Fruit fly (Drosophila melanogaster) whole organism, prepupa: ENCODE measurements around the gene meep.

Experiments used
- Blimp-1 ChIP-seq: fragments of 200-800 bp; sonication (Bioruptor generic); optimal IDR thresholded peaks from 3 replicates; lab custom pipeline; 2017; ENCODE audit warnings: missing biosample characterization, missing genetic modification characterization, mild to moderate bottlenecking, moderate library complexity, missing genetic modification reagents
- CG10631 ChIP-seq: fragments of 200-800 bp; sonication (Bioruptor generic); optimal IDR thresholded peaks from 2 replicates; lab custom pipeline; 2016; ENCODE audit warnings: missing biosample characterization, missing genetic modification characterization
- CG10669 ChIP-seq: fragments of 200-800 bp; sonication (Bioruptor generic); optimal IDR thresholded peaks from 3 replicates; lab custom pipeline; 2018; ENCODE audit warnings: missing biosample characterization, mild to moderate bottlenecking, missing genetic modification characterization, moderate library complexity
- CG11294 ChIP-seq: fragments of 200-800 bp; sonication (Bioruptor generic); IDR thresholded peaks from 2 replicates; pipeline ENCODE4 v1.3.6; 2022; ENCODE audit warnings: missing biosample characterization, missing genetic modification characterization
- CG15336 ChIP-seq: fragments of 200-800 bp; sonication (Bioruptor generic); IDR thresholded peaks from 2 replicates; pipeline ENCODE4 v1.3.6; 2022; ENCODE audit warnings: missing biosample characterization, missing genetic modification characterization
- CG16779 ChIP-seq: fragments of 200-800 bp; sonication (Bioruptor generic); optimal IDR thresholded peaks from 3 replicates; lab custom pipeline; 2017; ENCODE audit warnings: missing biosample characterization, mild to moderate bottlenecking, missing genetic modification characterization
- CG3032 ChIP-seq: fragments of 200-800 bp; optimal IDR thresholded peaks from 2 replicates; lab custom pipeline; 2019; ENCODE audit warnings: missing biosample characterization, mild to moderate bottlenecking, missing genetic modification characterization, moderate library complexity
- CG31627 ChIP-seq: fragments of 200-800 bp; sonication (Bioruptor generic); optimal IDR thresholded peaks from 3 replicates; lab custom pipeline; 2016; ENCODE audit warnings: missing biosample characterization, missing genetic modification characterization
- CG32006 ChIP-seq: fragments of 200-800 bp; sonication (Bioruptor generic); optimal IDR thresholded peaks from 3 replicates; lab custom pipeline; 2017; ENCODE audit warnings: missing biosample characterization, mild to moderate bottlenecking, missing genetic modification characterization
- CG34406 ChIP-seq: fragments of 200-800 bp; sonication (Bioruptor generic); optimal IDR thresholded peaks from 3 replicates; lab custom pipeline; 2016; ENCODE audit warnings: missing biosample characterization, missing genetic modification characterization
- CG3919 ChIP-seq: fragments of 200-800 bp; sonication (Bioruptor generic); optimal IDR thresholded peaks from 3 replicates; lab custom pipeline; 2016; ENCODE audit warnings: missing biosample characterization, missing genetic modification characterization
- CG4318 ChIP-seq: fragments of 200-800 bp; sonication (Bioruptor generic); optimal IDR thresholded peaks from 3 replicates; lab custom pipeline; 2017; ENCODE audit warnings: missing biosample characterization, mild to moderate bottlenecking, missing genetic modification characterization
- CG6163 ChIP-seq: fragments of 200-800 bp; sonication (Bioruptor generic); IDR thresholded peaks from 3 replicates; pipeline ENCODE4 v1.3.6; 2022; ENCODE audit warnings: missing biosample characterization, missing genetic modification characterization
- CG6276 ChIP-seq: fragments of 200-800 bp; sonication (Bioruptor generic); optimal IDR thresholded peaks from 2 replicates; lab custom pipeline; 2017; ENCODE audit warnings: missing biosample characterization, mild to moderate bottlenecking, missing genetic modification characterization
- CG6792 ChIP-seq: fragments of 200-800 bp; sonication (Bioruptor generic); optimal IDR thresholded peaks from 3 replicates; lab custom pipeline; 2016; ENCODE audit warnings: missing biosample characterization, missing genetic modification characterization
- CG6808 ChIP-seq: fragments of 200-800 bp; sonication (Bioruptor generic); optimal IDR thresholded peaks from 3 replicates; lab custom pipeline; 2017; ENCODE audit warnings: missing biosample characterization, missing genetic modification characterization, mild to moderate bottlenecking, moderate library complexity, missing genetic modification reagents
- CG6854 ChIP-seq: fragments of 200-800 bp; sonication (Bioruptor generic); optimal IDR thresholded peaks from 2 replicates; lab custom pipeline; 2017; ENCODE audit warnings: missing biosample characterization, mild to moderate bottlenecking, missing genetic modification characterization
- CG7368 ChIP-seq: fragments of 200-800 bp; sonication (Bioruptor generic); optimal IDR thresholded peaks from 3 replicates; lab custom pipeline; 2016; ENCODE audit warnings: missing biosample characterization, missing genetic modification characterization
- CG8119 ChIP-seq: fragments of 200-800 bp; sonication (Bioruptor generic); IDR thresholded peaks from 3 replicates; pipeline ENCODE4 v1.3.6; 2022; ENCODE audit warnings: missing biosample characterization, missing genetic modification characterization
- CG8319 ChIP-seq: fragments of 200-800 bp; sonication (Bioruptor generic); optimal IDR thresholded peaks from 3 replicates; lab custom pipeline; 2016; ENCODE audit warnings: missing biosample characterization, missing genetic modification characterization
- CG8632 ChIP-seq: fragments of 200-800 bp; sonication (Bioruptor generic); optimal IDR thresholded peaks from 3 replicates; lab custom pipeline; 2016; ENCODE audit warnings: missing biosample characterization, missing genetic modification characterization
- CG9139 ChIP-seq: fragments of 200-800 bp; sonication (Bioruptor generic); optimal IDR thresholded peaks from 3 replicates; lab custom pipeline; 2017; ENCODE audit warnings: missing biosample characterization, mild to moderate bottlenecking, missing genetic modification characterization
- Eip78C ChIP-seq: fragments of 200-800 bp; sonication (Bioruptor generic); peaks from one replicate; lab custom pipeline; 2016; ENCODE audit warnings: missing biosample characterization, missing genetic modification characterization
- Eip93F ChIP-seq: fragments of 200-800 bp; sonication (Bioruptor generic); optimal IDR thresholded peaks from 2 replicates; lab custom pipeline; 2016; ENCODE audit warnings: missing biosample characterization, mild to moderate bottlenecking, missing genetic modification characterization
- Ets21C ChIP-seq: fragments of 200-800 bp; sonication (Bioruptor generic); optimal IDR thresholded peaks from 3 replicates; lab custom pipeline; 2016; ENCODE audit warnings: missing biosample characterization, missing genetic modification characterization
- Ets96B ChIP-seq: fragments of 200-800 bp; optimal IDR thresholded peaks from 2 replicates; lab custom pipeline; 2019; ENCODE audit warnings: missing biosample characterization, mild to moderate bottlenecking, missing genetic modification characterization, moderate library complexity
- Hr38 ChIP-seq: sonication (Bioruptor generic); optimal IDR thresholded peaks from 2 replicates; lab custom pipeline; 2016; ENCODE audit warnings: missing biosample characterization, missing genetic modification characterization
- Hr39 ChIP-seq: fragments of 200-800 bp; sonication (Bioruptor generic); optimal IDR thresholded peaks from 2 replicates; lab custom pipeline; 2016; ENCODE audit warnings: missing biosample characterization, missing genetic modification characterization
- Hr4 ChIP-seq: fragments of 200-800 bp; sonication (Bioruptor generic); optimal IDR thresholded peaks from 3 replicates; lab custom pipeline; 2016; ENCODE audit warnings: missing biosample characterization, missing genetic modification characterization
- Lpt ChIP-seq: fragments of 200-800 bp; sonication (Bioruptor generic); optimal IDR thresholded peaks from 3 replicates; lab custom pipeline; 2016; ENCODE audit warnings: missing biosample characterization, missing genetic modification characterization
- Met ChIP-seq: fragments of 200-800 bp; sonication (Bioruptor generic); optimal IDR thresholded peaks from 3 replicates; lab custom pipeline; 2016; ENCODE audit warnings: missing biosample characterization, missing genetic modification characterization
- OdsH ChIP-seq: fragments of 200-800 bp; sonication (Bioruptor generic); optimal IDR thresholded peaks from 3 replicates; lab custom pipeline; 2016; ENCODE audit warnings: missing biosample characterization, missing genetic modification characterization
- Smox ChIP-seq: fragments of 200-800 bp; sonication (Bioruptor generic); optimal IDR thresholded peaks from 3 replicates; lab custom pipeline; 2016; ENCODE audit warnings: missing biosample characterization, missing genetic modification characterization
- Sox102F ChIP-seq: fragments of 200-800 bp; sonication (Bioruptor generic); optimal IDR thresholded peaks from 2 replicates; lab custom pipeline; 2016; ENCODE audit warnings: missing biosample characterization, mild to moderate bottlenecking, missing genetic modification characterization
- Sox14 ChIP-seq: fragments of 200-800 bp; sonication (Bioruptor generic); optimal IDR thresholded peaks from 3 replicates; lab custom pipeline; 2016; ENCODE audit warnings: missing biosample characterization, missing genetic modification characterization
- achi ChIP-seq: fragments of 200-800 bp; sonication (Bioruptor generic); optimal IDR thresholded peaks from 3 replicates; lab custom pipeline; 2016; ENCODE audit warnings: missing biosample characterization, missing genetic modification characterization
- acj6 ChIP-seq: fragments of 200-800 bp; sonication (Bioruptor generic); optimal IDR thresholded peaks from 3 replicates; lab custom pipeline; 2016; ENCODE audit warnings: missing biosample characterization, missing genetic modification characterization
- cyc ChIP-seq: fragments of 200-800 bp; sonication (Bioruptor generic); optimal IDR thresholded peaks from 3 replicates; lab custom pipeline; 2016; ENCODE audit warnings: missing biosample characterization, missing genetic modification characterization
- dsx ChIP-seq: fragments of 200-800 bp; optimal IDR thresholded peaks from 3 replicates; lab custom pipeline; 2019; ENCODE audit warnings: missing biosample characterization, mild to moderate bottlenecking, missing genetic modification characterization, moderate library complexity; ENCODE audit not compliant: poor library complexity, severe bottlenecking
- eg ChIP-seq: fragments of 200-800 bp; sonication (Bioruptor generic); IDR thresholded peaks from 3 replicates; pipeline ENCODE4 v1.3.6; 2022; ENCODE audit warnings: missing biosample characterization, missing genetic modification characterization
- esn ChIP-seq: fragments of 200-800 bp; sonication (Bioruptor generic); optimal IDR thresholded peaks from 2 replicates; lab custom pipeline; 2016; ENCODE audit warnings: missing biosample characterization, mild to moderate bottlenecking, missing genetic modification characterization, moderate library complexity
- fkh ChIP-seq: fragments of 200-800 bp; sonication (Bioruptor generic); optimal IDR thresholded peaks from 3 replicates; lab custom pipeline; 2017; ENCODE audit warnings: missing biosample characterization, mild to moderate bottlenecking, missing genetic modification characterization, moderate library complexity
- lz ChIP-seq: fragments of 200-800 bp; sonication (Bioruptor generic); optimal IDR thresholded peaks from 3 replicates; lab custom pipeline; 2016; ENCODE audit warnings: missing biosample characterization, missing genetic modification characterization
- net ChIP-seq: fragments of 200-800 bp; sonication (Bioruptor generic); optimal IDR thresholded peaks from 3 replicates; lab custom pipeline; 2016; ENCODE audit warnings: missing biosample characterization, missing genetic modification characterization
- pdm3 ChIP-seq: fragments of 200-800 bp; sonication (Bioruptor generic); optimal IDR thresholded peaks from 3 replicates; lab custom pipeline; 2016; ENCODE audit warnings: missing biosample characterization, missing genetic modification characterization
- salr ChIP-seq, 2 experiments: fragments of 200-800 bp; sonication (Bioruptor generic); optimal IDR thresholded peaks; 3 replicates each; lab custom pipeline; 2016 to 2018; ENCODE audit warnings: missing biosample characterization in 2 of 2, missing genetic modification characterization in 2 of 2, mild to moderate bottlenecking in 1 of 2
- spab ChIP-seq: fragments of 200-800 bp; sonication (Bioruptor generic); optimal IDR thresholded peaks from 2 replicates; lab custom pipeline; 2017; ENCODE audit warnings: missing biosample characterization, mild to moderate bottlenecking, missing genetic modification characterization, missing genetic modification reagents
- ss ChIP-seq, 2 experiments: fragments of 200-800 bp; sonication (Bioruptor generic); optimal IDR thresholded peaks; 2 replicates in 1 of 2; 3 replicates in 1 of 2; lab custom pipeline; 2017 to 2018; ENCODE audit warnings: mild to moderate bottlenecking in 2 of 2, missing biosample characterization in 2 of 2, missing genetic modification characterization in 2 of 2, moderate library complexity in 1 of 2
- svp ChIP-seq: fragments of 200-800 bp; sonication (Bioruptor generic); peaks from one replicate; lab custom pipeline; 2016; ENCODE audit warnings: missing biosample characterization, missing genetic modification characterization
- vri ChIP-seq: fragments of 200-800 bp; sonication (Bioruptor generic); optimal IDR thresholded peaks from 3 replicates; lab custom pipeline; 2016; ENCODE audit warnings: missing biosample characterization, mild to moderate bottlenecking, missing genetic modification characterization

Gene meep

DNA sequence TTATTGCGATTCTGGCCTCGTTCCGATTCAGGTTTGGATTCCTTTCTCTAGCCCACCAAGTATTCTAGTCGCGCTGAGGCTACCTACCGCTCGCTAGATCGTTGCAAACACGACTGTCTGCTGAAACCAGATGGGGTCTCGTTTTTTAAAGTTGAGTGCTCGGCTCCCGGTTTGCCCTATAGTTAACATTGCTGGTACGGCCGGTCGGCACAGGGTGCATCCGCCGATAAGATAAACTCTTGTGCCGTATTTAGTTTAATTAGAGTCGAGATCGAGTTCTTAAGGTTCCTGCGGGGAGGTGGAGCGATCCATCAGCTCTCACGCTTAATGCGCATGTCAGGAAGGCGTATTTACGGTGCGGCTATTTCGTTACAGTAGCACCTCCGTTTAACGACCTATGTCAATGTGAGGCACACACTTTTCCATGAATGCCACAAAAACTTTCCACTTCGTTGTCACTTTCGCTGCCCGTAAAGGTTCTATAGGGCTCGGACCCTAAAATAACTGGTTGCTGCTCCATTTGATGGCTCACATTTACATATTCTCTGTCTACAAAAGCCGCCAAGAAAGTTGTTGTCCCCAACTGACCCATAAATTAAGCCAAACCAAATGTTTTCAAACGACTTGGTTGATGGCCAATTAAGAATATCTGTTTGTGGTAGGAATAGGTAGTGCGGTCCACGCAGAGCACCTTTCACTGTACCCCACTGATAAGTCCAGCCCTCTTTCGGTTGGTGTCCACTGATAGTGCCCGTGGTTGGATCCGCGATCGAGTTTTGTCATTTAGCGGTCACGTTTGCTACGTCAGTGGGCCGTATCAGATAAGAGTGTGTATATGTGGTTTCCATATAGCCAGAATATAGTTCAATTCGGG lies 2.1 kb upstream of the meep start, which contains the start of gene CG9119:
Gene CG9119 (minus strand): TSS at position 122 of the 874 bp plus-strand sequence.
- TF ChIP-seq Hr39 (GFP tag; lab: Kevin White, UChicago), result peak; percentile 18
- TF ChIP-seq Met (GFP tag; lab: Kevin White, UChicago), result peak; percentile 18
- TF ChIP-seq esn (GFP tag; lab: Kevin White, UChicago), result peak; percentile 30
- no peak for TF ChIP-seq eg (GFP tag; lab: Robert Waterston, UW)
- TF ChIP-seq achi (GFP tag; lab: Kevin White, UChicago), result peak; percentile 18
- TF ChIP-seq CG6276 (GFP tag; lab: Kevin White, UChicago), result peak; percentile 3
- peak; percentile 31 for TF ChIP-seq CG8319 (GFP tag; lab: Kevin White, UChicago)
- peak; percentile 21 for TF ChIP-seq CG34406 (GFP tag; lab: Kevin White, UChicago)
- TF ChIP-seq Blimp-1, result no peak
- no peak for TF ChIP-seq CG4318
- peak; percentile 29 for TF ChIP-seq CG6792 (GFP tag; lab: Kevin White, UChicago)
- TF ChIP-seq CG10631 (GFP tag; lab: Kevin White, UChicago), result peak; percentile 27
- TF ChIP-seq CG11294, result no peak
- TF ChIP-seq Sox14, result no peak
- TF ChIP-seq CG6854 (GFP tag; lab: Kevin White, UChicago), result no peak
- peak; percentile 35 for TF ChIP-seq pdm3 (GFP tag; lab: Kevin White, UChicago)
- peak; percentile 5 for TF ChIP-seq cyc (GFP tag; lab: Kevin White, UChicago)
- TF ChIP-seq CG16779 (tag; lab: Kevin White, UChicago), result no peak
- no peak for TF ChIP-seq CG7368
- peak; percentile 27 for TF ChIP-seq OdsH (GFP tag; lab: Kevin White, UChicago)
- peak; percentile 24 for TF ChIP-seq CG10669 (GFP tag; lab: Kevin White, UChicago)
- TF ChIP-seq ss (GFP tag; optimal IDR thresholded peaks at IDR 0.05; lab: Kevin White, UChicago), result peak; percentile 23 to 51
- no peak for TF ChIP-seq Smox (GFP tag; lab: Kevin White, UChicago)
- TF ChIP-seq Ets21C (GFP tag; lab: Kevin White, UChicago), result no peak
- peak; percentile 59 for TF ChIP-seq CG32006 (GFP tag; lab: Kevin White, UChicago)
- no peak for TF ChIP-seq CG8632 (GFP tag; lab: Kevin White, UChicago)
- TF ChIP-seq Ets96B (tag; lab: Kevin White, UChicago), result peak; percentile 3
- peak; percentile 27 for TF ChIP-seq acj6 (GFP tag; lab: Kevin White, UChicago)
- peak; percentile 8 for TF ChIP-seq spab (GFP tag; lab: Kevin White, UChicago)
- TF ChIP-seq Lpt (GFP tag; lab: Kevin White, UChicago), result no peak
- no peak for TF ChIP-seq CG6808 (GFP tag; lab: Kevin White, UChicago)
- no peak for TF ChIP-seq Sox102F (GFP tag; lab: Kevin White, UChicago)
- TF ChIP-seq Hr38 (GFP tag; lab: Kevin White, UChicago), result no peak
- TF ChIP-seq vri (GFP tag; lab: Kevin White, UChicago), result no peak
- TF ChIP-seq fkh (GFP tag; lab: Kevin White, UChicago), result peak; percentile 27
- TF ChIP-seq svp, result peak; percentile 56
- TF ChIP-seq CG3032 (tag; lab: Kevin White, UChicago), result peak; percentile 44
- TF ChIP-seq CG3919 (GFP tag; lab: Kevin White, UChicago), result peak; percentile 37
- peak; percentile 31; the same call in 1 of the 3 replicates for TF ChIP-seq CG8119 (GFP tag; lab: Robert Waterston, UW)
- peak; percentile 6 for TF ChIP-seq dsx (GFP tag; lab: Kevin White, UChicago)
- no peak for TF ChIP-seq salr (GFP tag; optimal IDR thresholded peaks at IDR 0.05; lab: Kevin White, UChicago)
- TF ChIP-seq Hr4 (GFP tag; lab: Kevin White, UChicago), result no peak
- peak; percentile 24 for TF ChIP-seq lz (GFP tag; lab: Kevin White, UChicago)
- TF ChIP-seq Eip93F (GFP tag; lab: Kevin White, UChicago), result no peak
- TF ChIP-seq CG15336 (GFP tag; lab: Robert Waterston, UW), result no peak
- TF ChIP-seq net, result peak; percentile 1
- TF ChIP-seq CG6163 (GFP tag; lab: Robert Waterston, UW), result no peak
- no peak for TF ChIP-seq CG31627
- peak; percentile 90 for TF ChIP-seq Eip78C (GFP tag; lab: Kevin White, UChicago)
- peak; percentile 61 for TF ChIP-seq CG9139 (GFP tag; lab: Kevin White, UChicago)
